Worm (Caenorhabditis elegans): Measurements from ENCODE around the gene Y110A2AL.7.

DNA sequence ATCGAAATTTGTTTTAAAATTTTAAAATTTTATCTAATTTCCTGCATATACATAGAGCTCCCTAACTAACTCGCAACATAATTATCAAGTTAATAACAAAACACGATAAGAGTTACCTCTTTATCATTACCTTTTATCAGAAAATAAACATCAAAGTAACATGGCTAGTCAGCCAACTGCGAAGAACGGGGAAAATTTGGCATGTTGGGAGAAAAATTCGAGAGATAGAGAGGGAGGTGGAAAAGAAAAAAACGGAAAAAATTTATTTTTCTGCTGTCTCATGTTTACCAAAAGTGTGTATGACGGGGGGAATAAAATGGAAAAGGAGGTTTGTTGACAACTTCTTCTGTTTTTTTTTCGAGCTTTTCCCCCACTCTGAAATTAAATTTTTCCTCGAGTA lies 8.9 kb downstream of the Y110A2AL.7 start:
- no peak for TF ChIP-seq dpl-1 (GFP tag; optimal IDR thresholded peaks at IDR 0.05)
- TF ChIP-seq ama-1 (optimal IDR thresholded peaks at IDR 0.05), result no peak
- TF ChIP-seq unc-39 (tag; optimal IDR thresholded peaks at IDR 0.05), result no peak
- TF ChIP-seq mdl-1 (tag; optimal IDR thresholded peaks at IDR 0.05), result no peak
- TF ChIP-seq egl-27 (tag; optimal IDR thresholded peaks at IDR 0.05), result no peak
- no peak for TF ChIP-seq unc-62 (GFP tag; optimal IDR thresholded peaks at IDR 0.05 in 1 of 2)
- no peak for TF ChIP-seq unc-62 (tag; optimal IDR thresholded peaks at IDR 0.05)
- TF ChIP-seq nhr-76 (tag; optimal IDR thresholded peaks at IDR 0.05), result no peak
- no peak for TF ChIP-seq skn-1 (tag; optimal IDR thresholded peaks at IDR 0.05)
- TF ChIP-seq mep-1 (tag; optimal IDR thresholded peaks at IDR 0.05), result no peak
- no peak for TF ChIP-seq nhr-10 (tag; optimal IDR thresholded peaks at IDR 0.05)
- TF ChIP-seq nhr-77 (tag; optimal IDR thresholded peaks at IDR 0.05), result no peak
- no peak for TF ChIP-seq F49E8.2 (tag; optimal IDR thresholded peaks at IDR 0.05; ENCODE audit: borderline replicate concordance)
- TF ChIP-seq nhr-237 (tag; optimal IDR thresholded peaks at IDR 0.05), result no peak
